Worm (Caenorhabditis elegans) whole organism, L4 larva: ENCODE data around the gene ubh-3.

Experiments used
- F49E8.2 ChIP-seq: sonication (generic microtip); optimal IDR thresholded peaks from 2 replicates; lab custom pipeline; 2016; ENCODE audit warnings: missing compliant biosample characterization, mild to moderate bottlenecking, missing genetic modification characterization, borderline replicate concordance
- aly-2 ChIP-seq: sonication (generic microtip); optimal IDR thresholded peaks from 2 replicates; lab custom pipeline; 2018; ENCODE audit warnings: missing biosample characterization, missing genetic modification characterization
- ces-1 ChIP-seq: fragments of 150-350 bp; sonication (generic microtip); optimal IDR thresholded peaks from 4 replicates; lab custom pipeline; 2014; ENCODE audit warnings: missing biosample characterization, missing genetic modification reagents, missing genetic modification characterization
- hlh-30 ChIP-seq: sonication (generic microtip); optimal IDR thresholded peaks from 2 replicates; lab custom pipeline; 2017; ENCODE audit warnings: antibody characterized with exemption, mild to moderate bottlenecking, missing genetic modification characterization, missing compliant biosample characterization; ENCODE audit not compliant: insufficient read depth
- nhr-11 ChIP-seq: fragments of 150-350 bp; optimal IDR thresholded peaks from 2 replicates; lab custom pipeline; 2014; ENCODE audit warnings: missing biosample characterization, missing genetic modification characterization
- nhr-28 ChIP-seq: fragments of 150-350 bp; optimal IDR thresholded peaks from 2 replicates; lab custom pipeline; 2014; ENCODE audit warnings: missing biosample characterization, missing genetic modification characterization
- nhr-77 ChIP-seq: fragments of 150-350 bp; optimal IDR thresholded peaks from 2 replicates; lab custom pipeline; 2014; ENCODE audit warnings: missing biosample characterization, missing genetic modification characterization
- pqm-1 ChIP-seq: sonication (generic microtip); optimal IDR thresholded peaks from 2 replicates; lab custom pipeline; 2017; ENCODE audit warnings: missing biosample characterization, missing genetic modification characterization
- snpc-4 ChIP-seq: fragments of 150-350 bp; optimal IDR thresholded peaks from 2 replicates; lab custom pipeline; 2014; ENCODE audit warnings: missing biosample characterization, missing genetic modification characterization
- spr-1 ChIP-seq: sonication (generic microtip); optimal IDR thresholded peaks from 2 replicates; lab custom pipeline; 2016; ENCODE audit warnings: mild to moderate bottlenecking, missing genetic modification characterization, missing compliant biosample characterization
- unc-39 ChIP-seq: sonication (generic microtip); optimal IDR thresholded peaks from 2 replicates; lab custom pipeline; 2017; ENCODE audit warnings: missing biosample characterization, missing genetic modification characterization
- unc-62 ChIP-seq, 3 experiments: fragments of 150-350 bp in 1 of 3; sonication (generic microtip); optimal IDR thresholded peaks in 2 of 3; peaks in 1 of 3; 1 replicate in 1 of 3; 2 replicates in 2 of 3; lab custom pipeline; 2014 to 2017; ENCODE audit warnings: missing biosample characterization in 3 of 3, missing genetic modification characterization in 3 of 3, missing genetic modification reagents in 3 of 3, missing genotype in 1 of 3
- ztf-11 ChIP-seq: fragments of 150-350 bp; optimal IDR thresholded peaks from 2 replicates; lab custom pipeline; 2014; ENCODE audit warnings: missing biosample characterization, missing genetic modification characterization

DNA sequence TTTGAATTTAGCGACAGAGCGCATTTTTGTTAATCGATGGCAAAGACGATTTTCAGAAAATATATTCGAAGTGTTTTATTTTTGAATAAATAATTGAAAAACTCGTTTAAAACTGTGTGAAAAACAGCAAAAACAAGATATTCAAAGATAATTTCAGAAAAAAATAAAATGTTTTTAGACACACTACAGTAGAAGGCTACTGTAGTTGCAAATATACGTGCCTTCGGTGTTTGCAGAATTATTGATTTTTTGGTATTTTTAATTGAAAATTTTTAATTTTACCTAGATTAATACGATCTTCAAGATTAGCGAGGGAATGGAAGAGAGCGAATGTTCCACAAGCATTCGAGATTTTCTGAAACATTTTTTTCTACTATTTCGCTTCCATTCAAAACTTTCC is 2.0 kb upstream of the ubh-3 start:
- TF ChIP-seq ztf-11 (tag; lab: Kevin White, UChicago) (no peak), F49E8.2 (tag; lab: Kevin White, UChicago) (no peak), pqm-1 (tag; lab: Kevin White, UChicago) (no peak), unc-62 (GFP tag; optimal IDR thresholded peaks at IDR 0.05 in 1 of 2; lab: Kevin White, UChicago) (no peak), unc-62 (tag; optimal IDR thresholded peaks at IDR 0.05; lab: Kevin White, UChicago) (no peak), unc-39 (tag; lab: Kevin White, UChicago) (no peak), aly-2 (tag; lab: Kevin White, UChicago) (no peak), nhr-11 (tag; lab: Kevin White, UChicago) (no peak), spr-1 (tag; lab: Kevin White, UChicago) (no peak), ces-1 (GFP tag; lab: Kevin White, UChicago) (no peak), snpc-4 (tag; lab: Kevin White, UChicago) (no peak), nhr-28 (tag; lab: Kevin White, UChicago) (no peak), hlh-30 (tag; lab: Kevin White, UChicago) (no peak), nhr-77 (tag; lab: Kevin White, UChicago) (no peak)
